Worm (Caenorhabditis elegans): ENCODE results near the gene srv-34.
A peak's percentile ranks its signal among the peaks of the same experiment; 100 is the strongest.

- no peak for TF ChIP-seq fos-1 (tag; optimal IDR thresholded peaks at IDR 0.05)
- no peak for TF ChIP-seq skn-1 (tag; optimal IDR thresholded peaks at IDR 0.05)
- TF ChIP-seq ztf-11 (tag; optimal IDR thresholded peaks at IDR 0.05), result no peak
- peak in 1 of 2 experiments; percentile 35 for TF ChIP-seq lsy-2 (tag; optimal IDR thresholded peaks at IDR 0.05)
- TF ChIP-seq F10B5.3 (tag; optimal IDR thresholded peaks at IDR 0.05), result no peak
These were observed 23.7 kb downstream of the srv-34 start for ce11 chrV:16350775-16351378.
